Worm (Caenorhabditis elegans): ENCODE measurements around the gene F41C3.8.

ce11 chrII:4749581-4749980 is 33.7 kb downstream of the F41C3.8 start, which contains the start of gene F41C3.2:
- TF ChIP-seq ceh-82 (tag; optimal IDR thresholded peaks at IDR 0.05) = no peak
- no peak for TF ChIP-seq lir-3 (tag; optimal IDR thresholded peaks at IDR 0.05; ENCODE audit: poor library complexity)
- TF ChIP-seq mep-1 (tag; optimal IDR thresholded peaks at IDR 0.05) = no peak
- no peak for TF ChIP-seq nhr-12 (tag; optimal IDR thresholded peaks at IDR 0.05)
- TF ChIP-seq fkh-10 (GFP tag; optimal IDR thresholded peaks at IDR 0.05) = no peak
- TF ChIP-seq nhr-77 (tag; optimal IDR thresholded peaks at IDR 0.05) = no peak
- no peak for TF ChIP-seq nhr-11 (tag; optimal IDR thresholded peaks at IDR 0.05)
- TF ChIP-seq efl-3 (GFP tag; optimal IDR thresholded peaks at IDR 0.05) = no peak
